Worm (Caenorhabditis elegans) whole organism, mixed stage, embryonic: Measurements from ENCODE around the gene pigw-1.

Experiments used
- bed-3 ChIP-seq: fragments of 200-800 bp; sonication (Bioruptor generic); optimal IDR thresholded peaks from 3 replicates; lab custom pipeline; 2018; ENCODE audit warnings: mild to moderate bottlenecking, missing genetic modification characterization, moderate library complexity, missing compliant biosample characterization
- elt-3 ChIP-seq: fragments of 150-350 bp; optimal IDR thresholded peaks from 2 replicates; lab custom pipeline; 2014; ENCODE audit warnings: missing biosample characterization, missing genetic modification characterization
- nhr-237 ChIP-seq: fragments of 150-350 bp; optimal IDR thresholded peaks from 2 replicates; lab custom pipeline; 2014; ENCODE audit warnings: missing biosample characterization, missing genetic modification characterization
- snpc-4 ChIP-seq: fragments of 150-350 bp; optimal IDR thresholded peaks from 2 replicates; lab custom pipeline; 2014; ENCODE audit warnings: missing biosample characterization, missing genetic modification characterization
- unc-39 ChIP-seq: fragments of 150-350 bp; optimal IDR thresholded peaks from 2 replicates; lab custom pipeline; 2014; ENCODE audit warnings: missing biosample characterization, missing genetic modification characterization

DNA sequence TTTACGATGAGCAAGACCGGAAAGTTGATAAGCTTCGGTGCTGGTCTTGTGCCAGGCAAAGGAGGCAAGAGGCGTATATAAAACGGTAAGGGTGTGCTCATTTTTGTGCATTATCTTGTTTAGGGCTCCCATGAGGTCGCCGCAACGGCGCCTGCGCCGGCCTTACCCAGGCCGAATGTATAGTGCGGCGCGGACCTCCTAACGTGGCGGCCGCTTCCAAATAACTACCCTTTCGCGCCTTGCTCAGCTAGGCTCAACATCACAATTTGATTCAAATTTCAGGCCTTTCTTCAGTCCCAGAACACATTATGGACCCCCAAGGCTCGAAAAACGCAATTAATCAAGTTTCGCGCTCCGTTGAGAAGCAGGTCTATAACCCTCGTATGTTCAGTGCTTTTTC lies 42.8 kb upstream of the pigw-1 start, which contains the start of the genes ZK355.3 and ZK355.8:
- TF ChIP-seq nhr-237 (tag; lab: Kevin White, UChicago) = no peak
- no peak for TF ChIP-seq snpc-4 (tag; lab: Kevin White, UChicago)
- TF ChIP-seq bed-3 (GFP tag; lab: Kevin White, UChicago) = no peak
- no peak for TF ChIP-seq unc-39
- TF ChIP-seq elt-3 = no peak
